Worm (Caenorhabditis elegans) whole organism, young adult: ENCODE results near the gene dhhc-4.

Source experiments
- B0019.2 ChIP-seq: fragments of 200-800 bp; sonication (Bioruptor generic); conservative IDR thresholded peaks from 2 replicates; pipeline ENCODE4 v1.3.6; 2022; ENCODE audit warnings: missing genetic modification reagents, missing genetic modification characterization, missing compliant biosample characterization
- B0336.3 ChIP-seq: fragments of 200-800 bp; sonication (Bioruptor generic); IDR thresholded peaks from 2 replicates; pipeline ENCODE4 v1.3.6; 2022; ENCODE audit warnings: missing genetic modification characterization, missing compliant biosample characterization
- aptf-2 ChIP-seq: fragments of 200-800 bp; sonication (Bioruptor generic); conservative IDR thresholded peaks from 2 replicates; pipeline ENCODE4 v1.3.6; 2022; ENCODE audit warnings: missing genetic modification reagents, missing genetic modification characterization, missing compliant biosample characterization
- bed-1 ChIP-seq: fragments of 200-800 bp; sonication (Bioruptor generic); IDR thresholded peaks from 2 replicates; pipeline ENCODE4 v1.3.6; 2022; ENCODE audit warnings: missing genetic modification reagents, missing genetic modification characterization, missing compliant biosample characterization
- efl-1 ChIP-seq: fragments of 150-350 bp; optimal IDR thresholded peaks from 2 replicates; lab custom pipeline; 2014; ENCODE audit warnings: missing biosample characterization, missing genetic modification reagents, missing genetic modification characterization
- hrde-1 ChIP-seq: sonication (generic microtip); optimal IDR thresholded peaks from 2 replicates; lab custom pipeline; 2016; ENCODE audit warnings: missing genetic modification characterization, mild to moderate bottlenecking, missing compliant biosample characterization, moderate library complexity, missing genotype, missing genetic modification reagents, borderline replicate concordance
- lin-40 ChIP-seq: sonication (generic microtip); optimal IDR thresholded peaks from 2 replicates; lab custom pipeline; 2016; ENCODE audit warnings: missing genetic modification characterization, mild to moderate bottlenecking, missing compliant biosample characterization, missing genotype, missing genetic modification reagents
- lir-1 ChIP-seq: fragments of 200-800 bp; sonication (Bioruptor generic); conservative IDR thresholded peaks from 2 replicates; pipeline ENCODE4 v1.3.6; 2022; ENCODE audit warnings: missing genetic modification reagents, missing genetic modification characterization, missing compliant biosample characterization
- rpc-1 ChIP-seq, 2 experiments: fragments of 150-350 bp in 1 of 2; sonication (generic microtip) in 1 of 2; optimal IDR thresholded peaks; 2 replicates each; lab custom pipeline; 2014 to 2018; ENCODE audit warnings: missing biosample characterization in 1 of 2, missing genetic modification characterization in 1 of 2, missing genetic modification reagents in 1 of 2, missing genotype in 1 of 2
- snpc-1.3 ChIP-seq: sonication (generic microtip); optimal IDR thresholded peaks from 2 replicates; lab custom pipeline; 2017; ENCODE audit warnings: missing genetic modification characterization, mild to moderate bottlenecking, missing compliant biosample characterization, antibody characterized with exemption, moderate library complexity, missing genotype, missing genetic modification reagents; ENCODE audit not compliant: insufficient read depth
- snpc-4 ChIP-seq, 5 experiments: fragments of 150-350 bp in 1 of 5; sonication (generic microtip) in 4 of 5; optimal IDR thresholded peaks; 2 replicates each; lab custom pipeline; 2014 to 2018; ENCODE audit warnings: missing genetic modification characterization in 5 of 5, missing biosample characterization in 3 of 5, antibody characterized with exemption in 2 of 5, mild to moderate bottlenecking in 2 of 5, missing compliant biosample characterization in 2 of 5, missing genotype in 2 of 5, moderate library complexity in 2 of 5, missing genetic modification reagents in 1 of 5
- unc-62 ChIP-seq: fragments of 150-350 bp; optimal IDR thresholded peaks from 2 replicates; lab custom pipeline; 2014; ENCODE audit warnings: missing biosample characterization, missing genetic modification reagents, missing genetic modification characterization
- ztf-3 ChIP-seq: fragments of 200-800 bp; sonication (Bioruptor generic); optimal IDR thresholded peaks from 2 replicates; lab custom pipeline; 2018; ENCODE audit warnings: mild to moderate bottlenecking, missing genetic modification characterization, missing compliant biosample characterization

ce11 chrIII:9892855-9893254 is 25.3 kb upstream of the dhhc-4 start, which contains the start of gene mam-7:
- TF ChIP-seq aptf-2 (GFP tag; lab: Robert Waterston, UW) (no peak), B0019.2 (no peak), unc-62 (GFP tag; lab: Kevin White, UChicago) (no peak), B0336.3 (GFP tag; lab: Robert Waterston, UW) (no peak), snpc-4 (GFP tag; optimal IDR thresholded peaks at IDR 0.05; lab: Kevin White, UChicago) (no peak), snpc-4 (tag; optimal IDR thresholded peaks at IDR 0.05; lab: Kevin White, UChicago) (no peak), rpc-1 (optimal IDR thresholded peaks at IDR 0.05; lab: Kevin White, UChicago) (no peak), rpc-1 (tag; optimal IDR thresholded peaks at IDR 0.05; lab: Kevin White, UChicago) (no peak), bed-1 (no peak), hrde-1 (tag; lab: Kevin White, UChicago) (no peak), snpc-1.3 (tag; lab: Kevin White, UChicago) (no peak), lir-1 (GFP tag; lab: Robert Waterston, UW) (no peak), efl-1 (GFP tag; lab: Kevin White, UChicago) (no peak), lin-40 (no peak), ztf-3 (GFP tag; lab: Kevin White, UChicago) (no peak)
